Worm (Caenorhabditis elegans) whole organism, L3 larva: ENCODE measurements around the gene sma-3.

Experiments used
- aly-2 ChIP-seq: fragments of 150-350 bp; optimal IDR thresholded peaks from 2 replicates; lab custom pipeline; 2014; ENCODE audit warnings: missing biosample characterization, missing genetic modification characterization
- ama-1 ChIP-seq: fragments of 150-350 bp; optimal IDR thresholded peaks from 2 replicates; lab custom pipeline; 2018
- elt-2 ChIP-seq: sonication (generic microtip); optimal IDR thresholded peaks from 2 replicates; lab custom pipeline; 2016; ENCODE audit warnings: missing genetic modification reagents, mild to moderate bottlenecking, missing genetic modification characterization, missing compliant biosample characterization
- elt-3 ChIP-seq, 3 experiments: fragments of 150-350 bp in 1 of 3; sonication (generic microtip) in 2 of 3; optimal IDR thresholded peaks; 2 replicates in 2 of 3; 4 replicates in 1 of 3; lab custom pipeline; 2014 to 2017; ENCODE audit warnings: missing biosample characterization in 3 of 3, missing genetic modification characterization in 3 of 3
- hmg-11 ChIP-seq: sonication (generic microtip); optimal IDR thresholded peaks from 2 replicates; lab custom pipeline; 2016; ENCODE audit warnings: missing genetic modification characterization, missing compliant biosample characterization
- lin-15B ChIP-seq: fragments of 150-350 bp; optimal IDR thresholded peaks from 2 replicates; lab custom pipeline; 2014; ENCODE audit warnings: missing biosample characterization, missing genetic modification characterization
- nhr-11 ChIP-seq: fragments of 150-350 bp; optimal IDR thresholded peaks from 2 replicates; lab custom pipeline; 2014; ENCODE audit warnings: missing biosample characterization, missing genetic modification characterization
- nhr-28 ChIP-seq: fragments of 150-350 bp; optimal IDR thresholded peaks from 2 replicates; lab custom pipeline; 2014; ENCODE audit warnings: missing biosample characterization, missing genetic modification characterization
- pha-4 ChIP-seq: fragments of 150-350 bp; optimal IDR thresholded peaks from 2 replicates; lab custom pipeline; 2014; ENCODE audit warnings: missing biosample characterization, missing genetic modification reagents, missing genetic modification characterization
- zag-1 ChIP-seq: fragments of 150-350 bp; optimal IDR thresholded peaks from 2 replicates; lab custom pipeline; 2014; ENCODE audit warnings: missing biosample characterization, missing genetic modification characterization

DNA sequence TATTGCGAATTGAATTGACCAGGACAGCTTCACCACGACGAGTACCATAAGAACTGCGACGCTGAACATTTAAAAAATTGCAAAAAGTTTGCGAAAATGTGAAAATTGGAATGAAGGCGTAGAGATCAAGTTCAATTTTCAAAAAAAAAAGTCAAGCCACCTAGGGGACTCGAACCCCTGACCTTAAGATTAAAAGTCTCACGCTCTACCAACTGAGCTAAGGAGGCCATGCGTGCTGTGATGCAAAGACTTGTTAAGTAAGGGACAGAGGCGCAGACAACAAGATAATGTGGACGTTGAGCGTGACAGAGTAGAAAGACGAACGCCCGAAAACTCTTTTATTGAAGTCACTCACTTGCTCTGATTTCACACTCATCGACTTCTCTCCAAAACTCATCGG lies 23.8 kb upstream of the sma-3 start:
- TF ChIP-seq elt-2 (tag; lab: Kevin White, UChicago) = peak; percentile 35
- no peak for TF ChIP-seq aly-2 (tag; lab: Kevin White, UChicago)
- TF ChIP-seq ama-1 (lab: Kevin White, UChicago) = peak; percentile 18
- peak; percentile 89 for TF ChIP-seq hmg-11
- TF ChIP-seq pha-4 (tag; lab: Kevin White, UChicago) = no peak
- TF ChIP-seq nhr-28 (tag; lab: Kevin White, UChicago) = no peak
- TF ChIP-seq nhr-11 (tag; lab: Kevin White, UChicago) = no peak
- peak; percentile 32 for TF ChIP-seq lin-15B (tag; lab: Kevin White, UChicago)
- TF ChIP-seq zag-1 (tag; lab: Kevin White, UChicago) = no peak
- peak in 1 of 3 experiments; percentile 59 for TF ChIP-seq elt-3 (tag; optimal IDR thresholded peaks at IDR 0.05; lab: Kevin White, UChicago)
